Fruit fly (Drosophila melanogaster) whole organism, embryonic: ENCODE measurements around the gene SerRS-m.

Source experiments
- CG10321 ChIP-seq: fragments of 200-800 bp; sonication (Bioruptor generic); IDR thresholded peaks from 2 replicates; pipeline ENCODE4 v1.3.6; 2022; ENCODE audit warnings: missing biosample characterization, missing genetic modification characterization
- CG10979 ChIP-seq: fragments of 200-800 bp; sonication (Bioruptor generic); optimal IDR thresholded peaks from 2 replicates; lab custom pipeline; 2018; ENCODE audit warnings: missing biosample characterization, mild to moderate bottlenecking, missing genetic modification characterization, moderate library complexity
- CG11398 ChIP-seq: fragments of 200-800 bp; sonication (Bioruptor generic); optimal IDR thresholded peaks from 2 replicates; lab custom pipeline; 2016; ENCODE audit warnings: missing biosample characterization, missing genetic modification characterization
- CG1233 ChIP-seq: fragments of 200-800 bp; sonication (Bioruptor generic); optimal IDR thresholded peaks from 4 replicates; lab custom pipeline; 2018; ENCODE audit warnings: missing biosample characterization, mild to moderate bottlenecking, missing genetic modification characterization
- CG12659 ChIP-seq: fragments of 200-800 bp; sonication (Bioruptor generic); optimal IDR thresholded peaks from 3 replicates; lab custom pipeline; 2017; ENCODE audit warnings: mild to moderate bottlenecking, missing biosample characterization, missing genetic modification reagents, missing genetic modification characterization
- CG12744 ChIP-seq: fragments of 200-800 bp; sonication (Bioruptor generic); optimal IDR thresholded peaks from 2 replicates; lab custom pipeline; 2016; ENCODE audit warnings: missing biosample characterization, missing genetic modification characterization
- CG12769 ChIP-seq: fragments of 200-800 bp; sonication (Bioruptor generic); optimal IDR thresholded peaks from 2 replicates; lab custom pipeline; 2019; ENCODE audit warnings: missing biosample characterization, mild to moderate bottlenecking, missing genetic modification characterization, moderate library complexity
- CG13424 ChIP-seq: fragments of 200-800 bp; sonication (Bioruptor generic); optimal IDR thresholded peaks from 2 replicates; lab custom pipeline; 2019; ENCODE audit warnings: missing biosample characterization, mild to moderate bottlenecking, missing genetic modification characterization, moderate library complexity
- CG30020 ChIP-seq: fragments of 200-800 bp; optimal IDR thresholded peaks from 2 replicates; lab custom pipeline; 2019; ENCODE audit warnings: missing biosample characterization, mild to moderate bottlenecking, missing genetic modification characterization, moderate library complexity
- CG34376 ChIP-seq: fragments of 200-800 bp; sonication (Bioruptor generic); optimal IDR thresholded peaks from 2 replicates; lab custom pipeline; 2018; ENCODE audit warnings: missing biosample characterization, mild to moderate bottlenecking, missing genetic modification characterization
- CG4404 ChIP-seq: fragments of 200-800 bp; sonication (Bioruptor generic); IDR thresholded peaks from 2 replicates; pipeline ENCODE4 v1.3.6; 2022; ENCODE audit warnings: missing biosample characterization, missing genetic modification characterization
- CG6813 ChIP-seq: fragments of 200-800 bp; sonication (Bioruptor generic); optimal IDR thresholded peaks from 2 replicates; lab custom pipeline; 2017; ENCODE audit warnings: missing biosample characterization, missing genetic modification characterization, mild to moderate bottlenecking, moderate library complexity, missing genetic modification reagents
- CG7839 ChIP-seq: fragments of 200-800 bp; sonication (Bioruptor generic); optimal IDR thresholded peaks from 3 replicates; lab custom pipeline; 2018; ENCODE audit warnings: missing biosample characterization, mild to moderate bottlenecking, missing genetic modification characterization, moderate library complexity
- CG8359 ChIP-seq: fragments of 200-800 bp; sonication (Bioruptor generic); optimal IDR thresholded peaks from 2 replicates; lab custom pipeline; 2017; ENCODE audit warnings: missing biosample characterization, mild to moderate bottlenecking, missing genetic modification characterization, borderline replicate concordance
- Dp ChIP-seq: fragments of 200-800 bp; sonication (Bioruptor generic); optimal IDR thresholded peaks from 2 replicates; lab custom pipeline; 2018; ENCODE audit warnings: missing biosample characterization, mild to moderate bottlenecking, missing genetic modification characterization, moderate library complexity
- Fer2 ChIP-seq: fragments of 200-800 bp; sonication (Bioruptor generic); optimal IDR thresholded peaks from 2 replicates; lab custom pipeline; 2018; ENCODE audit warnings: missing biosample characterization, mild to moderate bottlenecking, missing genetic modification characterization, moderate library complexity
- HmgD ChIP-seq: fragments of 200-800 bp; sonication (Bioruptor generic); optimal IDR thresholded peaks from 3 replicates; lab custom pipeline; 2016; ENCODE audit warnings: missing biosample characterization, missing genetic modification characterization
- Lim3 ChIP-seq: fragments of 200-800 bp; sonication (Bioruptor generic); IDR thresholded peaks from 2 replicates; pipeline ENCODE4 v1.3.6; 2022; ENCODE audit warnings: missing biosample characterization, missing genetic modification characterization
- Lpt ChIP-seq: fragments of >200 bp; optimal IDR thresholded peaks from 2 replicates; lab custom pipeline; 2018; ENCODE audit warnings: missing biosample characterization, missing genetic modification characterization
- MESR4 ChIP-seq: fragments of 200-800 bp; sonication (Bioruptor generic); optimal IDR thresholded peaks from 2 replicates; lab custom pipeline; 2018; ENCODE audit warnings: missing biosample characterization, mild to moderate bottlenecking, missing genetic modification characterization, moderate library complexity
- Mrtf ChIP-seq: fragments of 200-800 bp; sonication (Bioruptor generic); IDR thresholded peaks from 3 replicates; pipeline ENCODE4 v1.3.6; 2022; ENCODE audit warnings: missing biosample characterization, missing genetic modification characterization
- NK7.1 ChIP-seq: fragments of 200-800 bp; sonication (Bioruptor generic); optimal IDR thresholded peaks from 3 replicates; lab custom pipeline; 2016; ENCODE audit warnings: missing biosample characterization, missing genetic modification characterization
- Scr ChIP-seq: fragments of 200-800 bp; sonication (Bioruptor generic); IDR thresholded peaks from 2 replicates; pipeline ENCODE4 v1.3.6; 2022; ENCODE audit warnings: missing biosample characterization, missing genetic modification characterization; ENCODE audit not compliant: partially characterized antibody
- Side ChIP-seq: fragments of 200-800 bp; sonication (Bioruptor generic); optimal IDR thresholded peaks from 2 replicates; lab custom pipeline; 2016; ENCODE audit warnings: missing biosample characterization, missing genetic modification characterization
- Xbp1 ChIP-seq: fragments of 200-800 bp; sonication (Bioruptor generic); optimal IDR thresholded peaks from 3 replicates; lab custom pipeline; 2016; ENCODE audit warnings: missing biosample characterization, mild to moderate bottlenecking, missing genetic modification characterization
- ab ChIP-seq: fragments of 200-800 bp; sonication (Bioruptor generic); optimal IDR thresholded peaks from 2 replicates; lab custom pipeline; 2016; ENCODE audit warnings: missing biosample characterization, missing genetic modification characterization
- ap ChIP-seq: fragments of 200-800 bp; sonication (Bioruptor generic); IDR thresholded peaks from 2 replicates; pipeline ENCODE4 v1.3.6; 2022; ENCODE audit warnings: missing biosample characterization, missing genetic modification characterization
- ara ChIP-seq: fragments of 200-800 bp; sonication (Bioruptor generic); IDR thresholded peaks from 2 replicates; pipeline ENCODE4 v1.3.6; 2022; ENCODE audit warnings: missing biosample characterization, missing genetic modification characterization
- da ChIP-seq: fragments of 200-800 bp; sonication (Bioruptor generic); optimal IDR thresholded peaks from 2 replicates; lab custom pipeline; 2016; ENCODE audit warnings: missing biosample characterization, missing genetic modification characterization
- disco-r ChIP-seq: fragments of 200-800 bp; sonication (Bioruptor generic); optimal IDR thresholded peaks from 2 replicates; lab custom pipeline; 2016; ENCODE audit warnings: missing biosample characterization, missing genetic modification characterization
- dmrt11E ChIP-seq: fragments of 200-800 bp; sonication (Bioruptor generic); optimal IDR thresholded peaks from 3 replicates; lab custom pipeline; 2018; ENCODE audit warnings: missing biosample characterization, mild to moderate bottlenecking, missing genetic modification characterization, moderate library complexity
- dpn ChIP-seq, 2 experiments: fragments of 200-800 bp; sonication (Bioruptor generic); optimal IDR thresholded peaks; 3 replicates each; lab custom pipeline; 2016; ENCODE audit warnings: missing biosample characterization in 2 of 2, missing genetic modification characterization in 2 of 2
- gem ChIP-seq: fragments of 200-800 bp; sonication (Bioruptor generic); optimal IDR thresholded peaks from 2 replicates; lab custom pipeline; 2019; ENCODE audit warnings: missing biosample characterization, mild to moderate bottlenecking, missing genetic modification characterization, moderate library complexity
- hb ChIP-seq: fragments of 200-800 bp; sonication (Bioruptor generic); IDR thresholded peaks from 3 replicates; pipeline ENCODE4 v1.3.6; 2022; ENCODE audit warnings: missing biosample characterization, missing genetic modification characterization; ENCODE audit not compliant: partially characterized antibody
- inv ChIP-seq: fragments of 200-800 bp; sonication (Bioruptor generic); IDR thresholded peaks from 2 replicates; pipeline ENCODE4 v1.3.6; 2022; ENCODE audit warnings: missing biosample characterization, missing genetic modification characterization; ENCODE audit not compliant: partially characterized antibody
- jing ChIP-seq: fragments of 200-800 bp; sonication (Bioruptor generic); optimal IDR thresholded peaks from 2 replicates; lab custom pipeline; 2018; ENCODE audit warnings: missing biosample characterization, mild to moderate bottlenecking, missing genetic modification characterization
- lilli ChIP-seq: fragments of 200-800 bp; sonication (Bioruptor generic); optimal IDR thresholded peaks from 3 replicates; lab custom pipeline; 2016; ENCODE audit warnings: missing biosample characterization, missing genetic modification characterization
- lmd ChIP-seq: fragments of 200-800 bp; sonication (Bioruptor generic); IDR thresholded peaks from 2 replicates; pipeline ENCODE4 v1.3.6; 2022; ENCODE audit warnings: missing biosample characterization, missing genetic modification characterization
- mld ChIP-seq: fragments of 200-800 bp; sonication (Bioruptor generic); IDR thresholded peaks from 3 replicates; pipeline ENCODE4 v1.3.6; 2022; ENCODE audit warnings: missing biosample characterization, missing genetic modification characterization; ENCODE audit not compliant: partially characterized antibody
- nerfin-1 ChIP-seq: fragments of 200-800 bp; sonication (Bioruptor generic); optimal IDR thresholded peaks from 3 replicates; lab custom pipeline; 2019; ENCODE audit warnings: missing biosample characterization, mild to moderate bottlenecking, missing genetic modification characterization, moderate library complexity
- p53 ChIP-seq: fragments of 200-800 bp; sonication (Bioruptor generic); optimal IDR thresholded peaks from 2 replicates; lab custom pipeline; 2016; ENCODE audit warnings: missing biosample characterization, missing genetic modification characterization
- phol ChIP-seq: fragments of 200-800 bp; sonication (Bioruptor generic); optimal IDR thresholded peaks from 3 replicates; lab custom pipeline; 2018; ENCODE audit warnings: missing biosample characterization, mild to moderate bottlenecking, missing genetic modification characterization, moderate library complexity
- prd ChIP-seq, 3 experiments: fragments of >200 bp in 2 of 3; fragments of 200-800 bp in 1 of 3; sonication (Bioruptor generic) in 1 of 3; optimal IDR thresholded peaks in 2 of 3; IDR thresholded peaks in 1 of 3; 2 replicates in 2 of 3; 3 replicates in 1 of 3; pipeline versions ENCODE4 v1.3.6 to Lab custom; 2017 to 2022; ENCODE audit warnings: missing biosample characterization in 1 of 3, missing genetic modification characterization in 1 of 3
- sc ChIP-seq, 3 experiments: fragments of >200 bp in 2 of 3; fragments of 200-800 bp in 1 of 3; sonication (Bioruptor generic) in 1 of 3; optimal IDR thresholded peaks; 2 replicates in 2 of 3; 3 replicates in 1 of 3; lab custom pipeline; 2017; ENCODE audit warnings: mild to moderate bottlenecking in 1 of 3, missing biosample characterization in 1 of 3, missing genetic modification characterization in 1 of 3, missing genetic modification reagents in 1 of 3
- so ChIP-seq: fragments of 200-800 bp; sonication (Bioruptor generic); IDR thresholded peaks from 3 replicates; pipeline ENCODE4 v1.3.6; 2022; ENCODE audit warnings: missing biosample characterization, missing genetic modification characterization
- tio ChIP-seq: fragments of 200-800 bp; sonication (Bioruptor generic); optimal IDR thresholded peaks from 2 replicates; lab custom pipeline; 2017; ENCODE audit warnings: missing biosample characterization, missing genetic modification characterization, inconsistent platforms
- trh ChIP-seq: fragments of 200-800 bp; sonication (Bioruptor generic); optimal IDR thresholded peaks from 2 replicates; lab custom pipeline; 2016; ENCODE audit warnings: missing biosample characterization, missing genetic modification characterization
- unpg ChIP-seq: fragments of 200-800 bp; sonication (Bioruptor generic); optimal IDR thresholded peaks from 3 replicates; lab custom pipeline; 2018; ENCODE audit warnings: missing biosample characterization, mild to moderate bottlenecking, missing genetic modification characterization, moderate library complexity
- zf30C ChIP-seq: fragments of 200-800 bp; sonication (Bioruptor generic); optimal IDR thresholded peaks from 3 replicates; lab custom pipeline; 2018; ENCODE audit warnings: missing biosample characterization, mild to moderate bottlenecking, missing genetic modification characterization

The SerRS-m gene

dm6 chr3R:15371833-15372232 lies 31.4 kb downstream of the SerRS-m start, which contains the start of the genes Ccm3 and CG6136 (continued):
- peak; percentile 36 for TF ChIP-seq CG10979 (tag; lab: Kevin White, UChicago)
- peak; percentile 36 for TF ChIP-seq unpg (GFP tag; lab: Kevin White, UChicago)
- peak; percentile 25 for TF ChIP-seq phol
- TF ChIP-seq Side (GFP tag; lab: Kevin White, UChicago): peak; percentile 59
- no peak for TF ChIP-seq jing (GFP tag; lab: Kevin White, UChicago)
- no peak for TF ChIP-seq trh (GFP tag; lab: Kevin White, UChicago)
- TF ChIP-seq lmd (GFP tag; lab: Robert Waterston, UW): peak; percentile 16; the same call in 1 of the 2 replicates
- peak; percentile 3 for TF ChIP-seq CG13424 (tag; lab: Kevin White, UChicago)
- TF ChIP-seq MESR4 (GFP tag; lab: Kevin White, UChicago): peak; percentile 86
- no peak for TF ChIP-seq CG12769 (tag; lab: Kevin White, UChicago)
- TF ChIP-seq Mrtf: no peak
- TF ChIP-seq CG30020 (tag; lab: Kevin White, UChicago): peak; percentile 19
- no peak for TF ChIP-seq ap
- peak; percentile 4 for TF ChIP-seq nerfin-1 (tag; lab: Kevin White, UChicago)
- TF ChIP-seq dpn (GFP tag; optimal IDR thresholded peaks at IDR 0.05; lab: Kevin White, UChicago): peak; percentile 54 to 55
- peak; percentile 86 for TF ChIP-seq hb
- TF ChIP-seq Dp (GFP tag; lab: Kevin White, UChicago): peak; percentile 52
- TF ChIP-seq ab (GFP tag; lab: Kevin White, UChicago): no peak
- TF ChIP-seq so (GFP tag; lab: Robert Waterston, UW): no peak
- TF ChIP-seq lilli (GFP tag; lab: Kevin White, UChicago): peak; percentile 52
- TF ChIP-seq CG12659 (GFP tag; lab: Kevin White, UChicago): peak; percentile 69
- no peak for TF ChIP-seq CG8359 (GFP tag; lab: Kevin White, UChicago)
- no peak for TF ChIP-seq NK7.1 (GFP tag; lab: Kevin White, UChicago)
- TF ChIP-seq CG4404: peak; percentile 25; the same call in 1 of the 2 replicates
- peak; percentile 75 for TF ChIP-seq CG10321 (GFP tag; lab: Robert Waterston, UW)
- TF ChIP-seq CG1233 (GFP tag; lab: Kevin White, UChicago): no peak
- TF ChIP-seq Lpt: no peak
- TF ChIP-seq Scr (GFP tag; lab: Robert Waterston, UW): peak; percentile 91
- TF ChIP-seq p53 (GFP tag; lab: Kevin White, UChicago): peak; percentile 19
- no peak for TF ChIP-seq CG11398 (GFP tag; lab: Kevin White, UChicago)
- TF ChIP-seq CG7839: no peak
- TF ChIP-seq CG12744 (GFP tag; lab: Kevin White, UChicago): no peak
- TF ChIP-seq disco-r: no peak
- TF ChIP-seq inv: peak; percentile 81
- peak; percentile 49 for TF ChIP-seq HmgD (GFP tag; lab: Kevin White, UChicago)
- peak; percentile 43 for TF ChIP-seq Xbp1 (GFP tag; lab: Kevin White, UChicago)
- TF ChIP-seq CG6813 (GFP tag; lab: Kevin White, UChicago): no peak
- TF ChIP-seq zf30C (GFP tag; lab: Kevin White, UChicago): no peak
- TF ChIP-seq prd (optimal IDR thresholded peaks at IDR 0.05; lab: Kevin White, UChicago): no peak
- peak; percentile 52; the same call in 1 of the 3 replicates for TF ChIP-seq prd (GFP tag; IDR thresholded peaks at IDR 0.05; lab: Robert Waterston, UW)
- no peak for TF ChIP-seq Fer2 (tag; lab: Kevin White, UChicago)
- peak; percentile 87 for TF ChIP-seq mld (GFP tag; lab: Robert Waterston, UW)
- TF ChIP-seq da: no peak
- TF ChIP-seq CG34376 (GFP tag; lab: Kevin White, UChicago): peak; percentile 70
- TF ChIP-seq ara (GFP tag; lab: Robert Waterston, UW): peak; percentile 15; the same call in 1 of the 2 replicates
- no peak for TF ChIP-seq Lim3 (GFP tag; lab: Robert Waterston, UW)
- TF ChIP-seq tio (GFP tag; lab: Kevin White, UChicago): no peak
- no peak for TF ChIP-seq sc (optimal IDR thresholded peaks at IDR 0.05; lab: Kevin White, UChicago)
- no peak for TF ChIP-seq sc (GFP tag; optimal IDR thresholded peaks at IDR 0.05; lab: Kevin White, UChicago)
- no peak for TF ChIP-seq gem (tag; lab: Kevin White, UChicago)
- TF ChIP-seq dmrt11E (tag; lab: Kevin White, UChicago): peak; percentile 10
